Worm (Caenorhabditis elegans): ENCODE results near the gene srbc-48.

- no peak for TF ChIP-seq aha-1 (tag; optimal IDR thresholded peaks at IDR 0.05)
- TF ChIP-seq lsy-2 (tag; optimal IDR thresholded peaks at IDR 0.05), result no peak
- no peak for TF ChIP-seq lin-13 (GFP tag; optimal IDR thresholded peaks at IDR 0.05)
- TF ChIP-seq fos-1 (tag; optimal IDR thresholded peaks at IDR 0.05), result no peak
These were observed 9.8 kb downstream of the srbc-48 start, which contains the start of gene srbc-55 for ce11 chrV:15829907-15830306.

Measured in whole organism, L1 larva.